Fruit fly (Drosophila melanogaster): ENCODE measurements around the gene Itpr.

Gene Itpr

DNA sequence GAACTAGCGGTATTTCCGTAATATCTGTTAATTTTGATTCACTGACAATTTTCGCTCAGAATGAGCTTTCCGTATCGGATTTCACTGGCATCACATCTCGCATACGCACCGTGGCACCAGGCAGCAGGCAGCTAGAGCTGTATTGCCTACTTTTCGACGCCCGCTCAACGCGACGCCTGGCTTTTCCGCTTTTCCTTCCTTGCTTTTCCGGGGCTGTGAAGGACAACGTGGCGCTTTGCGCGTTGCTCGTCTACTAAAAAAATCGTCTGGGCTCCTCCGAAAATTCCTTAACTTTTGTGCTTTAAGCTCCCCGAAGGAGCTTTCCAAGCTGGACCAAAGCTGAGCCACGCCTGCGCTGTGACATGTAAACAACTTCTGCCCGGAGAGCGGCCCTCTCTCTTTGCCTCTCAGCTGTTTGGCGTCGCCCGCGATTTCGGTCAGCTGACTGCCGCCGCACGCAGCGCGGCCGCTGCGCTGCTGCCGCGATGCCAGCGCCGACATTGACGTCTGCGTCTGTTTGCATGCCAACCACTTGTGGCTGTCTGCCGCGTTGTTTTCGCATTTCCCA lies 6.2 kb downstream of the Itpr start, which contains the start of the genes CG43845 and Nmdar1 (continued):
- TF ChIP-seq CG13894 (tag; optimal IDR thresholded peaks at IDR 0.05) (no peak), Asciz (GFP tag; optimal IDR thresholded peaks at IDR 0.05) (no peak), NfI (GFP tag; optimal IDR thresholded peaks at IDR 0.05) (no peak)

DNA sequence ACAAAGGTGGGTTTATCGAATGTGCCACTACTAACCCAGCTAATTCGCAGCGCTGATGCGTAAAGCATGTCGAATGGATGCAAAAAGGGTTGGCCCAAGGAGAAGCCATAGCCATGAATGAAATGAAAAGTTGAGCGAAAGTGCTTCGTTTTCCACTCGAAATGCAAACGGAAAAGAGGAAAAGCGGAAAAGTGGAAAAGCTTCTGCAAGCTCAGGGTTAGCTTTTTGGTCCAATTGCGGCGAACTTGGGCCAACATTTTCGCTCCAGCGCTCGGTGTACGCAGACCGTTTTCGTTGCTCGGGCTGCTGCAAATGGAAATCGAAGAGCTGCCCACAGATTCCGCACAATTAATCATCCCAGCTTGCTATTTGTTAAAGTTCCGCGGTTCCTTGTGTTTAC lies 7.9 kb downstream of the Itpr start:
- 0 out of 2 replicates have a peak, but pooled peaks have one; percentile 11 for TF ChIP-seq bowl (GFP tag; IDR thresholded peaks at IDR 0.05)
- peak; percentile 90 for TF ChIP-seq z (GFP tag; IDR thresholded peaks at IDR 0.05)
- TF ChIP-seq btn (GFP tag; optimal IDR thresholded peaks at IDR 0.05) = no peak

DNA sequence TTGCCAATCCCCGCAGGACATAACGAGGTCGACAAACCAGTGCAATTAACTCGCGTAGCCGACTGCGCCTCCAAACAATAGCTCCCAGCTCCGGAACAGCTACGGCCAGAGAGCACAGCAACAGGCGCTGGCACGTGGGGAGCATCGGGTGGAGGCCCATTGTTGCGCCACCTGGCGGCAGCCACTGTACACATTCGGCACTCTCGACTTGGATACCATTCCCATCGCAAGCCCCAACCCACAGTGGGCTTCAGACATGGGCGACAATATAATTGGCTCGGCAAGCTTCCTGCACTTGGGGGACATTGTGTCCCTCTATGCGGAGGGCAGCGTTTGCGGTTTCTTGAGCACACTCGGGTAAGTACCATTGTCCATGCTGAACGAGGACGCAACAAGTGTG lies 10.6 kb downstream of the Itpr start:
- TF ChIP-seq CG11456 (GFP tag; IDR thresholded peaks at IDR 0.05) = 0 out of 3 replicates have a peak, but pooled peaks have one; percentile 10
- TF ChIP-seq Drgx (GFP tag; IDR thresholded peaks at IDR 0.05) = no peak
- 0 out of 2 replicates have a peak, but pooled peaks have one; percentile 16 for TF ChIP-seq NFAT (GFP tag; IDR thresholded peaks at IDR 0.05)
- 0 out of 2 replicates have a peak, but pooled peaks have one; percentile 22 for TF ChIP-seq CG11247 (GFP tag; IDR thresholded peaks at IDR 0.05)
- TF ChIP-seq CTCF (GFP tag; optimal IDR thresholded peaks at IDR 0.05) = peak; percentile 80

DNA sequence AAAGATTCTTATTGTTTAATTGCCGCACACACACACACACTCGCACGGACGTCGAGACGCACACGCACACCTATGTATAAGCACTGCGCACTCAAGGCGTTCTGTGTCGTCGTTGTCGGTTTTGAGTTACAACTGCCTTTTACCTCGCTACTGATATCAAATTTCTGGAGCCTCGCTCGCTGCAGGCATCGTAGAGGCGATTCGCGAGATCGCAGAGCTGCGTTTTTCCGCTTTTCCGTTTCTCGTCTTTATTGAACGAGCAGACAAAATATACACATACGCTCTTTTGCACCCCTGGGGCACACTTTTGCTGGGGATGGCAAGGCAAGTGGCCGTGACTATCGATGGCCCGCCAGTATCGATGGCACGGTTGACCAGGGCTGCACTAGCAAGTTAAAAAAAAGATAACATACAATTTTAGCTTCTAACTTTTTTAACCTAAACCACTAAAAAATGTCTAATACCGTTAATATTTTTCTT lies 30.6 kb downstream of the Itpr start, which contains the start of gene CG2519:
Gene CG2519 (minus strand): TSS at position 312 of the 480 bp plus-strand sequence.
- TF ChIP-seq NFAT (GFP tag; IDR thresholded peaks at IDR 0.05) = peak; percentile 82
- peak; percentile 43 for TF ChIP-seq luna (GFP tag; optimal IDR thresholded peaks at IDR 0.05)
- TF ChIP-seq Opbp (GFP tag; IDR thresholded peaks at IDR 0.05; ENCODE audit: partially characterized antibody) = peak; percentile 96
- peak; percentile 61 for TF ChIP-seq Bteb2 (GFP tag; optimal IDR thresholded peaks at IDR 0.05)
- TF ChIP-seq croc (GFP tag; conservative IDR thresholded peaks at IDR 0.05) = no peak
- no peak for TF ChIP-seq CG8359 (GFP tag; optimal IDR thresholded peaks at IDR 0.05; ENCODE audit: borderline replicate concordance)
- TF ChIP-seq CG14860 (GFP tag; IDR thresholded peaks at IDR 0.05; ENCODE audit: partially characterized antibody) = peak; percentile 87
- no peak for TF ChIP-seq Gsc (GFP tag; IDR thresholded peaks at IDR 0.05)
- TF ChIP-seq maf-S (GFP tag; optimal IDR thresholded peaks at IDR 0.05) = peak; percentile 16
- no peak for TF ChIP-seq vvl (GFP tag; IDR thresholded peaks at IDR 0.05)
- peak; percentile 85 for TF ChIP-seq hb (GFP tag; IDR thresholded peaks at IDR 0.05; ENCODE audit: partially characterized antibody)
- no peak for TF ChIP-seq Hand (GFP tag; optimal IDR thresholded peaks at IDR 0.05)
- peak; percentile 64 for TF ChIP-seq CG11247 (GFP tag; IDR thresholded peaks at IDR 0.05)
- peak; percentile 49 for TF ChIP-seq Chrac-16 (GFP tag; optimal IDR thresholded peaks at IDR 0.05)
- TF ChIP-seq Dll (GFP tag; IDR thresholded peaks at IDR 0.05; ENCODE audit: partially characterized antibody) = peak; percentile 89
- no peak for TF ChIP-seq Sox102F (GFP tag; optimal IDR thresholded peaks at IDR 0.05)
- TF ChIP-seq CG6175 (GFP tag; IDR thresholded peaks at IDR 0.05) = no peak
- peak; percentile 52; the same call in 1 of the 3 replicates for TF ChIP-seq jigr1 (GFP tag; IDR thresholded peaks at IDR 0.05)
- TF ChIP-seq CG11456 (GFP tag; IDR thresholded peaks at IDR 0.05) = peak; percentile 85
- peak; percentile 50 for TF ChIP-seq CG13775 (GFP tag; optimal IDR thresholded peaks at IDR 0.05)
- TF ChIP-seq stc (GFP tag; IDR thresholded peaks at IDR 0.05) = peak; percentile 62; the same call in 1 of the 2 replicates
- TF ChIP-seq CG2678 (tag; optimal IDR thresholded peaks at IDR 0.05) = no peak
- peak; percentile 94 for TF ChIP-seq BEAF-32 (GFP tag; optimal IDR thresholded peaks at IDR 0.05)
- no peak for TF ChIP-seq CG7839 (tag; optimal IDR thresholded peaks at IDR 0.05)
- TF ChIP-seq E2f1 (GFP tag; IDR thresholded peaks at IDR 0.05) = peak; percentile 42; the same call in 1 of the 2 replicates
- no peak for TF ChIP-seq C15 (GFP tag; IDR thresholded peaks at IDR 0.05)
- TF ChIP-seq dysf (GFP tag; IDR thresholded peaks at IDR 0.05) = peak; percentile 43; the same call in 2 of the 3 replicates
- no peak for TF ChIP-seq CG11696 (GFP tag; IDR thresholded peaks at IDR 0.05)
- TF ChIP-seq Lhr (GFP tag; optimal IDR thresholded peaks at IDR 0.05) = no peak
- peak; percentile 55; the same call in 1 of the 2 replicates for TF ChIP-seq dati (GFP tag; IDR thresholded peaks at IDR 0.05)
- no peak for TF ChIP-seq ham (GFP tag; IDR thresholded peaks at IDR 0.05)
- TF ChIP-seq CG2116 (GFP tag; optimal IDR thresholded peaks at IDR 0.05) = peak; percentile 87
- no peak for TF ChIP-seq Hr78 (GFP tag; optimal IDR thresholded peaks at IDR 0.05)
- TF ChIP-seq CG3163 (GFP tag; optimal IDR thresholded peaks at IDR 0.05) = peak; percentile 41
- TF ChIP-seq prd (optimal IDR thresholded peaks at IDR 0.05) = no peak
- peak; percentile 72 for TF ChIP-seq prd (GFP tag; IDR thresholded peaks at IDR 0.05)
